Worm (Caenorhabditis elegans) whole organism, L1 larva: ENCODE measurements around the gene cup-16.

Experiments used
- elt-3 ChIP-seq, 6 experiments: fragments of 150-350 bp in 1 of 6; sonication (generic microtip); optimal IDR thresholded peaks; 2 replicates each; lab custom pipeline; 2017 to 2018; ENCODE audit warnings: missing biosample characterization in 6 of 6, missing genetic modification characterization in 6 of 6, inconsistent platforms in 1 of 6
- lin-13 ChIP-seq: fragments of 150-350 bp; optimal IDR thresholded peaks from 2 replicates; lab custom pipeline; 2014; ENCODE audit warnings: missing biosample characterization, missing genetic modification reagents, missing genetic modification characterization
- lin-15B ChIP-seq: fragments of 150-350 bp; sonication (generic microtip); optimal IDR thresholded peaks from 3 replicates; lab custom pipeline; 2014; ENCODE audit warnings: missing biosample characterization, missing genetic modification characterization
- mdl-1 ChIP-seq, 2 experiments: fragments of 150-350 bp; optimal IDR thresholded peaks; 2 replicates each; lab custom pipeline; 2014 to 2017; ENCODE audit warnings: missing biosample characterization in 2 of 2, missing genetic modification characterization in 2 of 2, inconsistent platforms in 1 of 2
- nhr-11 ChIP-seq: fragments of 150-350 bp; optimal IDR thresholded peaks from 2 replicates; lab custom pipeline; 2014; ENCODE audit warnings: missing biosample characterization, missing genetic modification characterization
- nhr-77 ChIP-seq: fragments of 150-350 bp; optimal IDR thresholded peaks from 2 replicates; lab custom pipeline; 2014; ENCODE audit warnings: missing biosample characterization, missing genetic modification characterization
- pqm-1 ChIP-seq: sonication (generic microtip); optimal IDR thresholded peaks from 3 replicates; lab custom pipeline; 2017; ENCODE audit warnings: missing biosample characterization, missing genetic modification characterization
- ztf-11 ChIP-seq, 2 experiments: sonication (generic microtip); optimal IDR thresholded peaks; 2 replicates each; lab custom pipeline; 2016 to 2017; ENCODE audit warnings: missing genetic modification characterization in 2 of 2, missing biosample characterization in 1 of 2, missing compliant biosample characterization in 1 of 2

ce11 chrII:8698828-8699227, 8.1 kb upstream of the cup-16 start, which contains the start of gene chdh-1:
- no peak for TF ChIP-seq nhr-11
- no peak for TF ChIP-seq lin-13 (GFP tag; lab: Kevin White, UChicago)
- TF ChIP-seq nhr-77 (tag; lab: Kevin White, UChicago): no peak
- no peak for TF ChIP-seq mdl-1 (tag; optimal IDR thresholded peaks at IDR 0.05; lab: Kevin White, UChicago)
- no peak for TF ChIP-seq elt-3 (tag; optimal IDR thresholded peaks at IDR 0.05; lab: Kevin White, UChicago)
- no peak for TF ChIP-seq ztf-11 (tag; optimal IDR thresholded peaks at IDR 0.05; lab: Kevin White, UChicago)
- TF ChIP-seq lin-15B (tag; lab: Kevin White, UChicago): no peak
- no peak for TF ChIP-seq pqm-1 (tag; lab: Kevin White, UChicago)
